Fruit fly (Drosophila melanogaster): Measurements from ENCODE around the gene Nipsnap.

The Nipsnap gene

dm6 chrX:16104738-16105426, 31.5 kb upstream of the Nipsnap start, which contains the start of the genes CG42353 and CG42354 (continued):
- TF ChIP-seq Lpt (GFP tag; optimal IDR thresholded peaks at IDR 0.05) (no peak), Stat92E (GFP tag; optimal IDR thresholded peaks at IDR 0.05) (peak in 1 of 3 experiments; percentile 85), schlank (tag; optimal IDR thresholded peaks at IDR 0.05) (peak; percentile 71), D19A (tag; optimal IDR thresholded peaks at IDR 0.05) (peak; percentile 94), CG10274 (GFP tag; optimal IDR thresholded peaks at IDR 0.05) (peak; percentile 80), CG15601 (tag; optimal IDR thresholded peaks at IDR 0.05) (peak; percentile 95), D19B (GFP tag; optimal IDR thresholded peaks at IDR 0.05) (peak; percentile 87), CG3163 (GFP tag; optimal IDR thresholded peaks at IDR 0.05) (peak; percentile 90), Hsf (GFP tag; optimal IDR thresholded peaks at IDR 0.05) (peak; percentile 98), CG31365 (tag; optimal IDR thresholded peaks at IDR 0.05) (peak; percentile 83), CG34376 (GFP tag; optimal IDR thresholded peaks at IDR 0.05) (peak; percentile 93), CG18599 (GFP tag; optimal IDR thresholded peaks at IDR 0.05) (peak; percentile 97), klu (GFP tag; IDR thresholded peaks at IDR 0.05) (peak; percentile 90), Ada2b (GFP tag; IDR thresholded peaks at IDR 0.05) (peak; percentile 92), nerfin-2 (GFP tag; IDR thresholded peaks at IDR 0.05; ENCODE audit: partially characterized antibody) (peak; percentile 35; the same call in 1 of the 2 replicates), ci (GFP tag; IDR thresholded peaks at IDR 0.05) (peak; percentile 93), slp2 (GFP tag; optimal IDR thresholded peaks at IDR 0.05) (peak; percentile 63), CG14441 (GFP tag; IDR thresholded peaks at IDR 0.05) (peak; percentile 91), Hey (tag; optimal IDR thresholded peaks at IDR 0.05) (peak; percentile 79), Deaf1 (tag; optimal IDR thresholded peaks at IDR 0.05) (peak; percentile 73), CG10979 (tag; optimal IDR thresholded peaks at IDR 0.05) (peak; percentile 98), Meics (GFP tag; optimal IDR thresholded peaks at IDR 0.05) (peak; percentile 96), Dref (GFP tag; IDR thresholded peaks at IDR 0.05) (0 out of 2 replicates have a peak, but pooled peaks have one; percentile 25), Hand (GFP tag; optimal IDR thresholded peaks at IDR 0.05) (peak; percentile 91), ro (GFP tag; IDR thresholded peaks at IDR 0.05) (peak; percentile 92), CG7372 (GFP tag; IDR thresholded peaks at IDR 0.05) (peak; percentile 92), CG17186 (GFP tag; optimal IDR thresholded peaks at IDR 0.05) (peak; percentile 79), fd96Cb (tag; optimal IDR thresholded peaks at IDR 0.05) (peak; percentile 98), Spps (tag; optimal IDR thresholded peaks at IDR 0.05) (peak; percentile 96), Bgb (GFP tag; IDR thresholded peaks at IDR 0.05; ENCODE audit: partially characterized antibody) (peak; percentile 63; the same call in 1 of the 2 replicates), CG9727 (GFP tag; optimal IDR thresholded peaks at IDR 0.05) (peak; percentile 97), CG2129 (GFP tag; IDR thresholded peaks at IDR 0.05; ENCODE audit: partially characterized antibody) (no peak), PHDP (tag; optimal IDR thresholded peaks at IDR 0.05) (peak; percentile 97), shn (GFP tag; optimal IDR thresholded peaks at IDR 0.05) (peak; percentile 96), Dll (GFP tag; IDR thresholded peaks at IDR 0.05; ENCODE audit: partially characterized antibody) (no peak), CG14014 (GFP tag; IDR thresholded peaks at IDR 0.05) (peak; percentile 93), CG18764 (GFP tag; optimal IDR thresholded peaks at IDR 0.05) (peak; percentile 94), unpg (GFP tag; optimal IDR thresholded peaks at IDR 0.05) (peak; percentile 97), bsh (GFP tag; optimal IDR thresholded peaks at IDR 0.05) (peak; percentile 94 to 97), z (GFP tag; IDR thresholded peaks at IDR 0.05) (no peak; the same call in 2 of the 3 replicates), p53 (GFP tag; optimal IDR thresholded peaks at IDR 0.05) (no peak), CG2202 (tag; optimal IDR thresholded peaks at IDR 0.05) (peak; percentile 93), Opbp (GFP tag; IDR thresholded peaks at IDR 0.05; ENCODE audit: partially characterized antibody) (peak; percentile 53; the same call in 1 of the 3 replicates), gce (GFP tag; IDR thresholded peaks at IDR 0.05) (peak; percentile 92), CG8089 (GFP tag; optimal IDR thresholded peaks at IDR 0.05) (peak; percentile 90), fu2 (GFP tag; optimal IDR thresholded peaks at IDR 0.05) (peak; percentile 92), hkb (optimal IDR thresholded peaks at IDR 0.05) (no peak), hkb (GFP tag; IDR thresholded peaks at IDR 0.05) (peak; percentile 96), CG10959 (GFP tag; IDR thresholded peaks at IDR 0.05) (peak; percentile 93)

Measured in whole organism, embryonic.